Fruit fly (Drosophila melanogaster) whole organism: ENCODE measurements around the gene Ugt305A1.

Experiments used
- CG8478 ChIP-seq: fragments of >200 bp; optimal IDR thresholded peaks from 2 replicates; lab custom pipeline; 2018; ENCODE audit warnings: inconsistent platforms
- Dll ChIP-seq: fragments of >200 bp; optimal IDR thresholded peaks from 2 replicates; lab custom pipeline; 2017
- EcR ChIP-seq, 2 experiments: fragments of >200 bp; optimal IDR thresholded peaks; 2 replicates each; lab custom pipeline; 2017; ENCODE audit warnings: missing biosample characterization in 2 of 2, missing genetic modification characterization in 2 of 2, missing genetic modification reagents in 2 of 2
- pan ChIP-seq: fragments of >200 bp; optimal IDR thresholded peaks from 2 replicates; lab custom pipeline; 2017
- psq ChIP-seq: fragments of >200 bp; optimal IDR thresholded peaks from 2 replicates; lab custom pipeline; 2017
- usp ChIP-seq: fragments of >200 bp; optimal IDR thresholded peaks from 2 replicates; lab custom pipeline; 2017; ENCODE audit warnings: missing biosample characterization, missing genetic modification characterization, mixed read lengths

Gene Ugt305A1

dm6 chr3L:4092705-4093257 is 33.2 kb downstream of the Ugt305A1 start, which contains the start of gene CG14990:
Gene CG14990, plus strand, starts transcription at chr3L:4093207.
- TF ChIP-seq EcR (GFP tag; optimal IDR thresholded peaks at IDR 0.05; lab: Kevin White, UChicago) = no peak
- no peak for TF ChIP-seq pan (lab: Kevin White, UChicago)
- TF ChIP-seq Dll = no peak
- TF ChIP-seq psq = no peak
- TF ChIP-seq usp (GFP tag; lab: Kevin White, UChicago) = no peak
- no peak for TF ChIP-seq CG8478 (lab: Kevin White, UChicago)

DNA sequence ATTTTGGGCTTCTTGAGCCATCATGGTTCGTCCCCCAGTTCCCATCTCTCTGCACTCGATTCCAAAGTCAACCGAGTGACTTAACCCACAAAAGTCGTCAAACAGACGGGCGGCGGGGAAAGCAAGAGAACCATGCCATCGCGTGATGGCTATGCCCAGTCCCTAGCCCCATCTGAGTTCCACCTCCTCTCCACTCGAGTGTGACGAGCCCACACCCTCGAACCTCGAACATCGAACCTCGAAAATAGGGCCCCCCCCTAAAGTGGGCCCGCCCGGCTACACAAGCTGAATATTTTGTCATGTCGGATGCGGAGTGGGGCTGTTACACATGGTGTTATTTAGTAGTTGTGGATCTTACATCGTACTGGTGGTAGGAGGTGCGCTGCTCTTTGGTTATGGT is 37.0 kb downstream of the Ugt305A1 start:
- TF ChIP-seq EcR (GFP tag; optimal IDR thresholded peaks at IDR 0.05; lab: Kevin White, UChicago) (no peak), CG8478 (lab: Kevin White, UChicago) (no peak), Dll (no peak), pan (lab: Kevin White, UChicago) (no peak), usp (GFP tag; lab: Kevin White, UChicago) (no peak), psq (no peak)

DNA sequence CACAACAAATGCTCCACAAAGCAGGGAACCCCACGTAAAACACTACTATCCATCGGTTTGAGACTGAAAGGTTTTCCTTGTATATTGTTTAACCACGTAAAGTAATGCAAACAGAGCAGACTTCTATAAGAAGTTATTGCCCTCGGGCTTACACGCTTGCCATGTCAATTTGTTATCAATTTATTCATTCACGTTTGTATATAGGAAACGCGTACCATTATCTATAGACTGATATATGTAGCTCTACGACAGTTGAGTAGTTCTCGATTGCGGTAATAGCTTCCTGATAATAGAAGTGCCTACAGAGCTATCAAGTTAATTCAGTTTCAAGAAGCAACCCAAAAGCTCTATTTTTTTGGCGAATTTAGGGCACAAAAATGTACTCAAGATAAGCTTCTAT is 39.6 kb downstream of the Ugt305A1 start:
- peak in 1 of 2 experiments; percentile 29 for TF ChIP-seq EcR (GFP tag; optimal IDR thresholded peaks at IDR 0.05; lab: Kevin White, UChicago)
- no peak for TF ChIP-seq Dll

DNA sequence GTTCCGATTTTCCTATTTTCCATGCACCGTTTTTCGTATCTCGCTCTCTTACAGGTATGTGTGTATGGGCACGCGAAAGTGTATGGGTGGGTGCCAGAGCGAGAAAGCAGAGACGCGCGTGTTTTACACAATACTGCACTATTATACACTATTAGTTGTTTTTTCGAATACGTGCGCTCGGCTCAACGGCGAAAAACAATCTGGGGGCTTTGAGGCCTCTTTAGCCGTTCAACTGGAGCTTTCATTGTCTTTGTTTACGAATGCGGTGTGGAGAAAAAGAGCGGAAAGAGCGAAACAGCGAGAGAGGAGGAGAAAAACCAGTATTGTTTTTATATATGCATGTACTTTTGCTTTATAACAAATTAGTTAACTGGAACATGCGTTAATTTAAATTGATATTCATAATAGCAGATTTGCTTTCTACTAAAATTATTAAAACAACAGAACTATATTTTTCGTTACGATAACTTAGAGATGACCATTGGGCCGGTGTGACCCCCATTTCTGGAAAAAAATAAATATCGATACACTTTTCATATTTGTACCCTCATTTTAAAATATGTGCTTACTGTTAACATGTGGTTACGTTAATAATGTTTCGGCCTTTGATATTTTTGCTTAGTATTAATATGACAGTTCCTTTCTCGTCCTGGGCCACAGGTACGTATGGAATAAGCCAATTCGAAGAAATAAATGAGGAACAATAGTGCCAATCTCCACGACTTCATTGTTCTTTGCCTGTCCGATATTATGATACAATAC is 43.1 kb downstream of the Ugt305A1 start, which contains the start of gene CG14995:
CG14995 (minus strand) TSS at position 761 of the 762 bp plus-strand sequence.
- no peak for TF ChIP-seq EcR (GFP tag; optimal IDR thresholded peaks at IDR 0.05; lab: Kevin White, UChicago)
- peak; percentile 74 for TF ChIP-seq psq

DNA sequence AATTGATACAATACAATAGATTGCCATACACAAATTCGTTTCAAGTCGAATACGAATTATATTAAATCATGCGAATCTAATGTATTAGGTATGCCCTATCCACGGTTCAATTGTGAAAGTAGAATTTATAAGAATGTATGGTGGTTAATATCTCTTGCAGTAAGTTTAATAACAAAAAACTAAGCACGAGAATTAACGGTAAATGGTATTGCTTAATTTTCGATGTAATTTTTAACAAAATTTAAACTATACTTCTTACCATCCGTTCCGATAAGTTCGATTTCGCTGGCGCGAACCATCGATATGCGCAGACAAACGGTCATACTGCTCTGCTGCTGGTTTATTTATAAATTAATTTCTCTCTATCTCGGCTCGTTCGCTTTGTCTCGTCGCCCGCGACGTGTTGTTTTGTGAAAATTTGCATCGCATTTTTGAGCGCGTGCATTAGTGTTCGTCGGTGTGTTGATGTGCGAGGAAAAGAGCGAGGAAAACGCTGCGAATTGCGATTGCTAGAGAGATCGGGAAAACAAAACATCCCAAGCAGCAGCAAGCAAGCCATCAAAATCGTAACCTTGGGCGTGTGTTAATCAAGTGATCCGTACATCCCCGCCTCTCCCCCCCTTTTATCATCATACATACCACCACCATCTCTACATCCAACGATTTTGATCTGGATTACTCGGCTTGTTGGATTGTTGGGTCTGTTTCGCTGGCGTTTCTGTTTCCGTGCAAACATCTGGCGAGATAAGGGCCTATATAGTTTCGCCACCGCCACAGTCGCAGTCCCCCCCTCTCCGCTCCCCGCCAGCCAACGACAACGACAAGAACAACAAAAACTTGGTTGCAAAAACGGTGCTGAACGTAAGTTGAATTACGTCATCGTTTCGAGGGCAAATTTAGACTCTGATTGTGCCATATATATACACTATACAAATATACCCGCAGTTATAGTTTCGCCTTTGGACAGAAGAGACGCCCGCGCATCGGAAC is 44.0 kb downstream of the Ugt305A1 start, which contains the start of gene Fit1:
Fit1 (plus strand) TSS at position 307 of the 990 bp plus-strand sequence.
- no peak for TF ChIP-seq pan (lab: Kevin White, UChicago)
- TF ChIP-seq EcR (GFP tag; optimal IDR thresholded peaks at IDR 0.05; lab: Kevin White, UChicago) = no peak
- TF ChIP-seq CG8478 (lab: Kevin White, UChicago) = no peak
- no peak for TF ChIP-seq psq
- TF ChIP-seq usp (GFP tag; lab: Kevin White, UChicago) = no peak
- no peak for TF ChIP-seq Dll

- no peak for TF ChIP-seq CG8478 (lab: Kevin White, UChicago)
- no peak for TF ChIP-seq pan (lab: Kevin White, UChicago)
- TF ChIP-seq Dll = no peak
- TF ChIP-seq usp (GFP tag; lab: Kevin White, UChicago) = no peak
- no peak for TF ChIP-seq psq
- TF ChIP-seq EcR (GFP tag; optimal IDR thresholded peaks at IDR 0.05; lab: Kevin White, UChicago) = no peak
Measured at dm6 chr3L:4107120-4107519, 47.5 kb downstream of the Ugt305A1 start.

DNA sequence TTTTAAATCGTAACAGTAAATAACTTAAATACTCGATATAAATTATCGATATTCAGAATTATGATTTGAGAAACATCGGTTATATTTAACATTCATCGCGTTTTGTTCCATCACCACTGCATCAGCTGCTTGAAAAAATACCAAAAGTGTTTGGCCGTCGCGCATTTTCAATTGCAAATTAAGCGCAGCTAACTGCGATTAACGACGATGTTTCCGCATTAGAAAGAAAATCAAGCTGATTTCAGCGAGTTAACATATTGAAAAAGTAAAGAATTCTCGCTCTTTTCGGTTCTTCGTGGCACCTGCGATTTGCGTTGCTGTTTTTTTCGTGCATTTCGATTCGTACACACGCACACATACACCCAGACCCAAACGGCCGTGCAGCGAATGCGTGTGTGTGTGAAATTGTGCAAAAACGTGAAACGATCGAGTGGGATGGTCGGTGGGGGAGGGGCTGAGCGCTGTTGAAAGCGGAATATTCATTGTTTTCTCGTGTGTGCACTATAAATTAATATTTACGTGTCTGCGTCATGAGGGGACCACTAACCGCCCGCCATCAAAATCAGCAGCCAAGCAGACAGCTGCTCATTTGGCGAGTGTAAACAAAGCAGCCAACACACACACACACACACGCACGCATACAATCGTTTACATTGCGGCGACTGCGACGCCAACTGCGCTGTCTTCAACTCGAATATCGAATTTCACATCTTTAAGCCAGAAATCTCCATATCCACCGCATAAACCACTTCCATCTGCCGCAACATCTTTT is 48.7 kb downstream of the Ugt305A1 start, which contains the start of gene Ack:
Ack (plus strand) TSS at position 115 of the 772 bp plus-strand sequence.
- TF ChIP-seq CG8478 (lab: Kevin White, UChicago) = peak; percentile 52
- no peak for TF ChIP-seq Dll

DNA sequence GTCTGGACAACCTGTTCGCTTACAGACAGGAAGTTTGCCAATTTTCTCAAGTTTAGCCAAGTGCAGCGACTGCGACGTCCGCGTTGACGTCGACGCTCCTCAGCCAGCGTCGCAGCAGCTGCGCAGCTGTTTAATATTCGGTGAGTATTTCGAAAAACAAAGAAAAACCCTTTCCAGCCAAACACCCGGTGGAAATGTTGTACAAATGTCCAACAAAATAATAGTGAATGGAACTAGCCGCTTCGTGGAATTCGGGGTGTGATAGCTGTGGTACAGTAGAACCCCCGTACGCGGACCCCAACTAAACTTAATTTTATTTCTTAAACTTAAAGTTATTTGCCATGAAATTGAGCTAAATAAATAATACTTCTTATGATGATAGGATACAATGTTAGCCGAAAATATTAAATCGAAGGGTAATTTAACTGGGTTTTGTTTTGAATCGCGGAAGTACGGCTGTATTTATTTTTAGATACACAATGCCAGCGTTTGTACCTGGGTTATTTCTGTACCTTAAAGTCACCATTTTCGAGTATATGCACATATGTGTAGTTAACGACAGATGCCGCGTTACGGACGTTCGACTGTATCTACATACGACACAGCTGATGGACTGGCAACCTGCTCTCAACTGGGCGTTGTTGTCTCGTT is 49.4 kb downstream of the Ugt305A1 start:
- TF ChIP-seq psq (no peak), Dll (no peak), EcR (GFP tag; optimal IDR thresholded peaks at IDR 0.05; lab: Kevin White, UChicago) (no peak), CG8478 (lab: Kevin White, UChicago) (no peak), usp (GFP tag; lab: Kevin White, UChicago) (no peak), pan (lab: Kevin White, UChicago) (no peak)

DNA sequence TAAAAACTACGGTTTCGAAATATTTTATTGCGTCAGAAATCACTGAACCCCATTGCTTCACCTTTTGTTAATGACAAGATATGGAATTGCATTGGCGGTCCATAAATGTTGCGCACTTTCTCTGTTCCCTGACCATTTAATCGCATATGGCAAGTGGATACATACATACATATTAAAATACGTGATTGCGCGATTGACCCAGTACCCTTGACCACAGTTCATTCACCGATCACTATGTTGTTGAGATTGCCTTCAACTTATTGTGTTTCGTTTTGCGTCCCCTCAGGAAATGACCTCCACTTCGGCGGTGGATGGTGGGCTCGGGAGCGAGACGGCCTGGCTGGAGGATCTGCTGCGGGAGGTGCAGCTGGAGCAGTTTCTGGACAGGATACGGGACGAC is 50.6 kb downstream of the Ugt305A1 start:
- no peak for TF ChIP-seq pan (lab: Kevin White, UChicago)
